Worm (Caenorhabditis elegans): ENCODE results near the gene tap-1.

ce11 chrX:14621207-14621606, 31.8 kb downstream of the tap-1 start:
- no peak for TF ChIP-seq lin-14 (GFP tag; optimal IDR thresholded peaks at IDR 0.05)
- no peak for TF ChIP-seq xbp-1 (tag; optimal IDR thresholded peaks at IDR 0.05)
- TF ChIP-seq aly-2 (tag; optimal IDR thresholded peaks at IDR 0.05): no peak
- no peak for TF ChIP-seq Y116A8C.19 (tag; optimal IDR thresholded peaks at IDR 0.05; ENCODE audit: borderline replicate concordance)
- no peak for TF ChIP-seq isw-1 (GFP tag; IDR thresholded peaks at IDR 0.05)
- TF ChIP-seq fkh-10 (GFP tag; optimal IDR thresholded peaks at IDR 0.05): no peak
- no peak for TF ChIP-seq ztf-4 (tag; optimal IDR thresholded peaks at IDR 0.05)
- no peak for TF ChIP-seq unc-62 (GFP tag; optimal IDR thresholded peaks at IDR 0.05)
- TF ChIP-seq unc-86 (tag; optimal IDR thresholded peaks at IDR 0.05): no peak
- TF ChIP-seq nhr-237 (tag; optimal IDR thresholded peaks at IDR 0.05): no peak
- TF ChIP-seq ama-1 (optimal IDR thresholded peaks at IDR 0.05): no peak
- no peak for TF ChIP-seq elt-2 (tag; optimal IDR thresholded peaks at IDR 0.05)
- no peak for TF ChIP-seq ets-5 (GFP tag; IDR thresholded peaks at IDR 0.05)
